Worm (Caenorhabditis elegans) whole organism, L4 larva: Measurements from ENCODE around the gene orc-3.

Experiments used
- D1046.2 ChIP-seq: fragments of 200-800 bp; sonication (Bioruptor generic); IDR thresholded peaks from 2 replicates; pipeline ENCODE4 v1.3.6; 2022; ENCODE audit warnings: missing genetic modification characterization, missing compliant biosample characterization
- F37D6.2 ChIP-seq: sonication (generic microtip); optimal IDR thresholded peaks from 2 replicates; lab custom pipeline; 2016; ENCODE audit warnings: mild to moderate bottlenecking, missing genetic modification characterization, missing compliant biosample characterization
- Y105C5A.15 ChIP-seq: fragments of 200-800 bp; sonication (Bioruptor generic); IDR thresholded peaks from 2 replicates; pipeline ENCODE4 v1.3.6; 2022; ENCODE audit warnings: missing genetic modification characterization, missing compliant biosample characterization
- Y5F2A.4 ChIP-seq: fragments of 200-800 bp; sonication (Bioruptor generic); optimal IDR thresholded peaks from 2 replicates; lab custom pipeline; 2018; ENCODE audit warnings: mild to moderate bottlenecking, missing genetic modification characterization, missing compliant biosample characterization
- Y75B8A.6 ChIP-seq: fragments of 200-800 bp; sonication (Bioruptor generic); IDR thresholded peaks from 2 replicates; pipeline ENCODE4 v1.3.6; 2022; ENCODE audit warnings: missing genetic modification reagents, missing genetic modification characterization, missing compliant biosample characterization
- ZK337.2 ChIP-seq: fragments of 200-800 bp; sonication (Bioruptor generic); IDR thresholded peaks from 2 replicates; pipeline ENCODE4 v1.3.6; 2022; ENCODE audit warnings: missing genetic modification reagents, missing genetic modification characterization, missing compliant biosample characterization
- aha-1 ChIP-seq: fragments of 150-350 bp; peaks from one replicate; lab custom pipeline; 2014; ENCODE audit warnings: missing biosample characterization, missing genetic modification characterization
- arid-1 ChIP-seq: fragments of 200-800 bp; sonication (Bioruptor generic); conservative IDR thresholded peaks from 2 replicates; pipeline ENCODE4 v1.3.6; 2022; ENCODE audit warnings: missing genetic modification reagents, missing genetic modification characterization, missing compliant biosample characterization
- attf-4 ChIP-seq: sonication (generic microtip); optimal IDR thresholded peaks from 3 replicates; lab custom pipeline; 2017; ENCODE audit warnings: missing biosample characterization, missing genetic modification characterization
- ceh-28 ChIP-seq: fragments of 150-350 bp; optimal IDR thresholded peaks from 2 replicates; lab custom pipeline; 2014; ENCODE audit warnings: missing biosample characterization, missing genetic modification reagents, missing genetic modification characterization
- ceh-44 ChIP-seq: fragments of 200-800 bp; sonication (Bioruptor generic); IDR thresholded peaks from 2 replicates; pipeline ENCODE4 v1.3.6; 2022; ENCODE audit warnings: missing genetic modification reagents, missing genetic modification characterization, missing compliant biosample characterization
- ctbp-1 ChIP-seq: fragments of 200-800 bp; sonication (Bioruptor generic); IDR thresholded peaks from 2 replicates; pipeline ENCODE4 v1.3.6; 2022; ENCODE audit warnings: missing genetic modification reagents, missing genetic modification characterization, missing compliant biosample characterization
- daf-16 ChIP-seq, 3 experiments: sonication (generic microtip); optimal IDR thresholded peaks; 2 replicates each; lab custom pipeline; 2016 to 2017; ENCODE audit warnings: missing genetic modification characterization in 3 of 3, missing genetic modification reagents in 3 of 3, mild to moderate bottlenecking in 2 of 3, missing compliant biosample characterization in 2 of 3, missing biosample characterization in 1 of 3, moderate library complexity in 1 of 3
- daf-19 ChIP-seq: fragments of 200-800 bp; sonication (Bioruptor generic); conservative IDR thresholded peaks from 2 replicates; pipeline ENCODE4 v1.3.6; 2022; ENCODE audit warnings: missing genetic modification characterization, missing compliant biosample characterization
- dmd-6 ChIP-seq: fragments of 200-800 bp; sonication (Bioruptor generic); IDR thresholded peaks from 2 replicates; pipeline ENCODE4 v1.3.6; 2022; ENCODE audit warnings: missing genetic modification reagents, missing genetic modification characterization, missing compliant biosample characterization
- dmd-8 ChIP-seq: fragments of 200-800 bp; sonication (Bioruptor generic); IDR thresholded peaks from 2 replicates; pipeline ENCODE4 v1.3.6; 2022; ENCODE audit warnings: missing genetic modification characterization, missing compliant biosample characterization
- dmd-9 ChIP-seq: fragments of 200-800 bp; sonication (Bioruptor generic); IDR thresholded peaks from 2 replicates; pipeline ENCODE4 v1.3.6; 2022; ENCODE audit warnings: missing genetic modification reagents, missing genetic modification characterization, missing compliant biosample characterization
- duxl-1 ChIP-seq: sonication (generic microtip); optimal IDR thresholded peaks from 2 replicates; lab custom pipeline; 2016; ENCODE audit warnings: mild to moderate bottlenecking, missing genetic modification characterization, moderate library complexity, missing compliant biosample characterization; ENCODE audit not compliant: poor library complexity
- dve-1 ChIP-seq: sonication (generic microtip); optimal IDR thresholded peaks from 2 replicates; lab custom pipeline; 2017; ENCODE audit warnings: antibody characterized with exemption, mild to moderate bottlenecking, missing genetic modification characterization, missing compliant biosample characterization; ENCODE audit not compliant: insufficient read depth
- egl-27 ChIP-seq: sonication (generic microtip); optimal IDR thresholded peaks from 3 replicates; lab custom pipeline; 2017; ENCODE audit warnings: missing biosample characterization, missing genetic modification reagents, missing genetic modification characterization
- hif-1 ChIP-seq, 2 experiments: sonication (generic microtip); optimal IDR thresholded peaks; 2 replicates each; lab custom pipeline; 2016 to 2017; ENCODE audit warnings: missing compliant biosample characterization in 2 of 2, missing genetic modification characterization in 2 of 2, missing genetic modification reagents in 2 of 2, missing genotype in 2 of 2, mild to moderate bottlenecking in 1 of 2
- hlh-11 ChIP-seq: fragments of 200-800 bp; sonication (Bioruptor generic); optimal IDR thresholded peaks from 2 replicates; lab custom pipeline; 2018; ENCODE audit warnings: mild to moderate bottlenecking, missing genetic modification characterization, missing compliant biosample characterization
- hlh-30 ChIP-seq: sonication (generic microtip); optimal IDR thresholded peaks from 2 replicates; lab custom pipeline; 2017; ENCODE audit warnings: antibody characterized with exemption, mild to moderate bottlenecking, missing genetic modification characterization, missing compliant biosample characterization; ENCODE audit not compliant: insufficient read depth
- hmg-1.1 ChIP-seq: fragments of 200-800 bp; sonication (Bioruptor generic); IDR thresholded peaks from 2 replicates; pipeline ENCODE4 v1.3.6; 2022; ENCODE audit warnings: missing genetic modification reagents, missing genetic modification characterization, missing compliant biosample characterization
- lim-7 ChIP-seq: fragments of 200-800 bp; sonication (Bioruptor generic); IDR thresholded peaks from 2 replicates; pipeline ENCODE4 v1.3.6; 2022; ENCODE audit warnings: missing genetic modification characterization, missing compliant biosample characterization
- mdl-1 ChIP-seq, 2 experiments: fragments of 150-350 bp in 1 of 2; sonication (generic microtip) in 1 of 2; optimal IDR thresholded peaks; 2 replicates each; lab custom pipeline; 2014 to 2017; ENCODE audit warnings: missing biosample characterization in 2 of 2, missing genetic modification characterization in 2 of 2
- mdt-29 ChIP-seq: fragments of 200-800 bp; sonication (Bioruptor generic); IDR thresholded peaks from 2 replicates; pipeline ENCODE4 v1.3.6; 2022; ENCODE audit warnings: missing genetic modification reagents, missing genetic modification characterization, missing compliant biosample characterization
- mxl-2 ChIP-seq: fragments of 200-800 bp; sonication (Bioruptor generic); conservative IDR thresholded peaks from 2 replicates; pipeline ENCODE4 v1.3.6; 2022; ENCODE audit warnings: missing genetic modification reagents, missing genetic modification characterization, missing compliant biosample characterization
- nhr-11 ChIP-seq: fragments of 150-350 bp; optimal IDR thresholded peaks from 2 replicates; lab custom pipeline; 2014; ENCODE audit warnings: missing biosample characterization, missing genetic modification characterization
- nhr-41 ChIP-seq: fragments of 200-800 bp; sonication (Bioruptor generic); IDR thresholded peaks from 2 replicates; pipeline ENCODE4 v1.3.6; 2022; ENCODE audit warnings: missing genetic modification reagents, missing genetic modification characterization, missing compliant biosample characterization
- nhr-42 ChIP-seq: fragments of 200-800 bp; sonication (Bioruptor generic); IDR thresholded peaks from 2 replicates; pipeline ENCODE4 v1.3.6; 2022; ENCODE audit warnings: missing genetic modification characterization, missing compliant biosample characterization
- nhr-76 ChIP-seq: fragments of 150-350 bp; optimal IDR thresholded peaks from 2 replicates; lab custom pipeline; 2014; ENCODE audit warnings: missing biosample characterization, missing genetic modification characterization
- pha-4 ChIP-seq, 2 experiments: fragments of 150-350 bp in 1 of 2; fragments of 200-800 bp in 1 of 2; sonication (Bioruptor generic) in 1 of 2; IDR thresholded peaks in 1 of 2; optimal IDR thresholded peaks in 1 of 2; 2 replicates each; pipeline versions ENCODE4 v1.3.6 to Lab custom; 2014 to 2022; ENCODE audit warnings: missing genetic modification characterization in 2 of 2, missing genetic modification reagents in 2 of 2, missing biosample characterization in 1 of 2, missing compliant biosample characterization in 1 of 2
- rbr-2 ChIP-seq: sonication (generic microtip); optimal IDR thresholded peaks from 2 replicates; lab custom pipeline; 2016; ENCODE audit warnings: missing genotype, missing genetic modification characterization, missing compliant biosample characterization
- saeg-2 ChIP-seq: fragments of 200-800 bp; sonication (Bioruptor generic); IDR thresholded peaks from 2 replicates; pipeline ENCODE4 v1.3.6; 2022; ENCODE audit warnings: missing genetic modification reagents, missing genetic modification characterization, missing compliant biosample characterization
- set-16 ChIP-seq: fragments of 200-800 bp; sonication (Bioruptor generic); IDR thresholded peaks from 2 replicates; pipeline ENCODE4 v1.3.6; 2022; ENCODE audit warnings: missing genetic modification reagents, missing genetic modification characterization, missing compliant biosample characterization
- skn-1 ChIP-seq: fragments of 150-350 bp; optimal IDR thresholded peaks from 2 replicates; lab custom pipeline; 2014; ENCODE audit warnings: missing biosample characterization, missing genetic modification characterization
- spr-3 ChIP-seq: fragments of 200-800 bp; sonication (Bioruptor generic); optimal IDR thresholded peaks from 2 replicates; lab custom pipeline; 2018; ENCODE audit warnings: mild to moderate bottlenecking, missing genetic modification characterization, missing compliant biosample characterization
- unc-130 ChIP-seq: sonication (generic microtip); optimal IDR thresholded peaks from 2 replicates; lab custom pipeline; 2016; ENCODE audit warnings: missing genetic modification reagents, missing genetic modification characterization, missing compliant biosample characterization
- unc-39 ChIP-seq: sonication (generic microtip); optimal IDR thresholded peaks from 2 replicates; lab custom pipeline; 2017; ENCODE audit warnings: missing biosample characterization, missing genetic modification characterization
- zfp-3 ChIP-seq: fragments of 200-800 bp; sonication (Bioruptor generic); conservative IDR thresholded peaks from 2 replicates; pipeline ENCODE4 v1.3.6; 2022; ENCODE audit warnings: missing genetic modification reagents, missing genetic modification characterization, missing compliant biosample characterization
- zip-11 ChIP-seq: fragments of 200-800 bp; sonication (Bioruptor generic); IDR thresholded peaks from 2 replicates; pipeline ENCODE4 v1.3.6; 2022; ENCODE audit warnings: missing genetic modification characterization, missing compliant biosample characterization
- zip-2 ChIP-seq: fragments of 150-350 bp; optimal IDR thresholded peaks from 2 replicates; lab custom pipeline; 2014; ENCODE audit warnings: missing biosample characterization, missing genetic modification characterization

The orc-3 gene

DNA sequence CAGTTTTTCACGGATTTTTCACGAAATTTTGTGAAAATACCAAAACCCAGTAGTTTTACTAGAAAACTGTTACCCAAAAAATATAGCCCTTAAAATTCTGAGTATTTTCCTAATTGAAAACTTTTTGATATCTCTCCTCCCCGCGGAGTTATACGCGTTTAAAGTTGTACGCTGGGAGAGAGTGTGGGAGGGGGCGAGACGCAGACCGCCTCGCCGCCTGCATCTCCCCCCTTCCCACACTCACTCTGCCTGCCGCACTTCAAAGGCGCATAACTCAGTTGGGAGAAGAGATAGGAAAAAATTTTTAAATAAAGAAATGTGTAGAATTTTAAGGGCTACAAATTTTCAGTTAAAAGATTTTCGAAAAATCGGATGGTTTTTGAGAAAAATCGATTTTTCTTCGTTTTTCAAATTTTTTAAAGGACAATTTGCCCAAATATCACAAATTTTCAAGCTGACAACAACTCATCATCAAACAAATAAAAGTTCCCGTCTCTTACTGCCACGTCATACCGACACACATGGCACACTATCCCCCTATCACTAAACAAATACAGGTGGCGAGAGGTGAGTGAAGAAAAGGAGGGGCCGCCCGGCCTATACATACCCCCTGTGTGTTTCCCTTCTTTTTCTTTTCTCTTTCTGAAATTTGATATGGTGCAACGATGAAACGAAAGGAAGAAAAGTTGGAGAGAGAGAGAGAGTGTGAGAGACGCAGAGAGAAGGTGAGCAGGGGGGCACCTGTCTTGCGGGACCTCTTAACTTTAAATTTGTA lies 15.6 kb downstream of the orc-3 start (continued):
- TF ChIP-seq ceh-44 (GFP tag; lab: Robert Waterston, UW) (no peak), spr-3 (no peak), hif-1 (tag; optimal IDR thresholded peaks at IDR 0.05; lab: Kevin White, UChicago) (no peak), duxl-1 (tag; lab: Kevin White, UChicago) (no peak), nhr-41 (GFP tag; lab: Robert Waterston, UW) (no peak), zip-11 (GFP tag; lab: Robert Waterston, UW) (no peak), D1046.2 (GFP tag; lab: Robert Waterston, UW) (no peak), unc-39 (tag; lab: Kevin White, UChicago) (no peak), mdl-1 (tag; optimal IDR thresholded peaks at IDR 0.05; lab: Kevin White, UChicago) (peak in 1 of 2 experiments; percentile 42), saeg-2 (GFP tag; lab: Robert Waterston, UW) (no peak), pha-4 (GFP tag; IDR thresholded peaks at IDR 0.05; lab: Robert Waterston, UW) (peak; percentile 32; the same call in 1 of the 2 replicates), pha-4 (tag; optimal IDR thresholded peaks at IDR 0.05; lab: Kevin White, UChicago) (peak; percentile 97), egl-27 (tag; lab: Kevin White, UChicago) (no peak), Y105C5A.15 (GFP tag; lab: Robert Waterston, UW) (no peak), daf-19 (GFP tag; lab: Robert Waterston, UW) (no peak)

DNA sequence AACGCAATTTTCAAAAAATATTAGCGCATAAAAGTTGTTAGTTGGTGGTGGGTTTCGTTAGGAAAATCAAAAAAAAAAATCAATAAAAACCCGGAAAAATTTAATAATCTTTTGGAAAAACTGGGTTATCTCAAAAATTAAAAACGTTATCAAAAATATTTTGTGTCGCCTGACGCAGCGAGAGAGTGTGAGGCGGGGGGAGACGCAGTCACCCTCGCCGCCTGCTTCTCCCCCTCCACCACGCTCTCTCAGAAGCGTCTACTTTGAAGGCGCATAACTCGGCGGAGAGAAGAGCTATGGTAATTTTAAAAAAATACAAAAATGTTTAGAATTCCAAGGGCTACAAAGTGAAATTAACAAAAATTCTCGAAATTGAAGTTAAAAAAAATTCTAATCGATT lies 17.2 kb downstream of the orc-3 start:
- TF ChIP-seq mdt-29 (GFP tag; lab: Robert Waterston, UW) = no peak
- TF ChIP-seq set-16 = peak; percentile 49; the same call in 1 of the 2 replicates

DNA sequence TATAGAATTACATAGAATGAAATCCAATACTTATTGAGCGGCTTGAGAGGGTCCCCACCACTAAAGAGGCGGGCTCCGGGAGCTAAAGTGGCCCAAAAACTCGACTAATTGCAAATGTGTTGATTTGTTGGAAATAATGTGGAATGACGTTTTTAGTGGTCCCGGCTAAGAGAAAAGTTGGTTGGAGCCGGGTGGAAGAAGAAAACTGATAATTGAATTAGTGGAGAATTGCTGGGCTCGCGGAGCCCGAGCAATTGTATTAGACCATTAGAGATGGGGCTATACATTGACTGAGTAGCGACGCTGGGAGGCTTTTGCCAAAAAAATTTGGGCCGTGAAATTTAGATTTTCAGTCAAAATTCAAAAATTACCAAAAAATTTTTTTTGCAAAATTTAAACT lies 17.7 kb downstream of the orc-3 start:
- TF ChIP-seq aha-1 (no peak), dve-1 (no peak)

DNA sequence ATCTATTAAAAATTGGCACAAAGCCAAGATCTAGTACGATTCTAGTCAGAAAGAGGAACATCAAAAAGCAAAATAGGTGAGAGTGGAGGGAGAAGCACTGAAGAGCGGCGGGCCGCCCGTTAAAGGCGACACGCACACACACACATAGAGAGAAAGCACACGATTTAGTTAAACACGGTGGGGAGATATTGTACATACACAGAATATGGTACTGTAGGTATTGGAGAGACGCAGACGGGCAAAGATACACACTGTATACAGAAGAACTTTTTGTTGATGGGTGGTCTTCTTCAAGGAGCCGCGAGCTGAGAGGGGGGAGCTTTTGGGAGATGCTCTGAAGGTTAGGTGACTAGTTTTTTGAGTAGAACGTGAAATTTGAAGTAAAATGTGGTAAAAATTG lies 18.3 kb downstream of the orc-3 start:
- TF ChIP-seq aha-1 (no peak), Y5F2A.4 (GFP tag; lab: Kevin White, UChicago) (no peak), hmg-1.1 (GFP tag; lab: Robert Waterston, UW) (no peak), lim-7 (GFP tag; lab: Robert Waterston, UW) (no peak), hlh-30 (tag; lab: Kevin White, UChicago) (no peak), D1046.2 (GFP tag; lab: Robert Waterston, UW) (0 out of 2 replicates have a peak, but pooled peaks have one; percentile 44), nhr-11 (tag; lab: Kevin White, UChicago) (no peak), nhr-76 (tag; lab: Kevin White, UChicago) (no peak), daf-16 (GFP tag; optimal IDR thresholded peaks at IDR 0.05; lab: Kevin White, UChicago) (no peak), daf-16 (tag; optimal IDR thresholded peaks at IDR 0.05; lab: Kevin White, UChicago) (peak; percentile 44), ctbp-1 (GFP tag; lab: Robert Waterston, UW) (no peak), dmd-8 (GFP tag; lab: Robert Waterston, UW) (no peak), rbr-2 (tag; lab: Kevin White, UChicago) (no peak), unc-130 (GFP tag; lab: Kevin White, UChicago) (no peak), hlh-11 (tag; lab: Kevin White, UChicago) (peak; percentile 21), ceh-28 (tag; lab: Kevin White, UChicago) (no peak), dmd-9 (GFP tag; lab: Robert Waterston, UW) (no peak), nhr-42 (GFP tag; lab: Robert Waterston, UW) (no peak), skn-1 (tag; lab: Kevin White, UChicago) (no peak), F37D6.2 (no peak), Y105C5A.15 (GFP tag; lab: Robert Waterston, UW) (no peak), zfp-3 (no peak), arid-1 (GFP tag; lab: Robert Waterston, UW) (no peak), mxl-2 (GFP tag; lab: Robert Waterston, UW) (no peak), ZK337.2 (GFP tag; lab: Robert Waterston, UW) (no peak), Y75B8A.6 (no peak), dmd-6 (GFP tag; lab: Robert Waterston, UW) (no peak), attf-4 (tag; lab: Kevin White, UChicago) (no peak), mdt-29 (GFP tag; lab: Robert Waterston, UW) (no peak), zip-2 (tag; lab: Kevin White, UChicago) (no peak)
